Worm (Caenorhabditis elegans): ENCODE results near the gene F31F4.17.

- TF ChIP-seq W03F9.2 (tag; optimal IDR thresholded peaks at IDR 0.05), result no peak
- TF ChIP-seq dao-5 (tag; optimal IDR thresholded peaks at IDR 0.05), result no peak
- no peak for TF ChIP-seq him-1 (tag; optimal IDR thresholded peaks at IDR 0.05)
Measured at ce11 chrV:646129-646528, 14.0 kb downstream of the F31F4.17 start, which contains the start of gene F48G7.12.

All from whole organism, L4/young adult.